Worm (Caenorhabditis elegans) whole organism, midembryonic: ENCODE results near the gene oac-29.
A peak's percentile ranks its signal among the peaks of the same experiment; 100 is the strongest.

Experiments used
- klf-2 ChIP-seq: fragments of 200-800 bp; sonication (Bioruptor generic); conservative IDR thresholded peaks from 2 replicates; pipeline ENCODE4 v1.3.6; 2022; ENCODE audit warnings: missing genetic modification reagents, missing genetic modification characterization, missing compliant biosample characterization
- tab-1 ChIP-seq: fragments of 200-800 bp; sonication (Bioruptor generic); IDR thresholded peaks from 2 replicates; pipeline ENCODE4 v1.3.6; 2022; ENCODE audit warnings: missing genetic modification characterization, missing compliant biosample characterization
- ztf-23 ChIP-seq: fragments of 200-800 bp; sonication (Bioruptor generic); IDR thresholded peaks from 2 replicates; pipeline ENCODE4 v1.3.6; 2022; ENCODE audit warnings: missing genetic modification reagents, missing genetic modification characterization, missing compliant biosample characterization

DNA sequence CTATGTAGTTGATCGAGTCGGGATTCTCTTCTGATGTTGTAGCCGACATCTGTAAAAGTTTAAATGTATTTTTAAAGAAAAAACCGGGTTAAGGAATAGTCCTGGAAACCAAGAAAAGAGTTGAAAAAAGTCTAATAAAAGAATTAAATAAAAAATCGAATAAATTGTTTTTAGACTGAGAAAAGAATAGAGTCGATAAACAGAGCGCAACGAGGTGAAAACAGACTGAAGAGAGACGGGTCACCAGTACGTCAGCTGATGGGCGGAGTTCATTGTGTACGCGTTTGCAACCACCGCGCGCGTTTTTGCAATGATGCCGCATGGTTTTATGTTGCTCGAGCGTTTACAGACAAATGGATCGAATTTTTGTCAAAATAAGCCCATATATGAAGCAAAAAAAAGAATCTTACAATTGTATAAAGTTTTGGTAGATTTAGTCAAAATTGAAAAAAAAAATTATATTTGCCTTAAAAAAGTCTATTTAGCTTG lies 4.2 kb downstream of the oac-29 start, which contains the start of gene atg-18:
- TF ChIP-seq ztf-23 (GFP tag; lab: Robert Waterston, UW): peak; percentile 68; the same call in 1 of the 2 replicates
- TF ChIP-seq tab-1 (GFP tag; lab: Robert Waterston, UW): no peak
- peak; percentile 51; the same call in 1 of the 2 replicates for TF ChIP-seq klf-2
